Fruit fly (Drosophila melanogaster) whole organism, embryonic: ENCODE results near the gene CG4293.

Experiments used
- CG10274 ChIP-seq: fragments of 200-800 bp; sonication (Bioruptor generic); optimal IDR thresholded peaks from 3 replicates; lab custom pipeline; 2017; ENCODE audit warnings: missing biosample characterization, mild to moderate bottlenecking, missing genetic modification characterization
- CG10543 ChIP-seq: fragments of 200-800 bp; sonication (Bioruptor generic); optimal IDR thresholded peaks from 3 replicates; lab custom pipeline; 2017; ENCODE audit warnings: missing biosample characterization, mild to moderate bottlenecking, missing genetic modification characterization, moderate library complexity
- CG12299 ChIP-seq: fragments of 200-800 bp; sonication (Bioruptor generic); optimal IDR thresholded peaks from 2 replicates; lab custom pipeline; 2018; ENCODE audit warnings: missing biosample characterization, mild to moderate bottlenecking, missing genetic modification characterization
- CG13894 ChIP-seq: fragments of 200-800 bp; sonication (Bioruptor generic); optimal IDR thresholded peaks from 3 replicates; lab custom pipeline; 2018; ENCODE audit warnings: missing biosample characterization, mild to moderate bottlenecking, missing genetic modification characterization, moderate library complexity
- CG15514 ChIP-seq: fragments of 200-800 bp; sonication (Bioruptor generic); optimal IDR thresholded peaks from 3 replicates; lab custom pipeline; 2017; ENCODE audit warnings: missing biosample characterization, missing genetic modification characterization, mild to moderate bottlenecking, moderate library complexity, missing genetic modification reagents
- CG17361 ChIP-seq: fragments of 200-800 bp; sonication (Bioruptor generic); IDR thresholded peaks from 3 replicates; pipeline ENCODE4 v1.3.6; 2022; ENCODE audit warnings: missing biosample characterization, missing genetic modification characterization
- CG18262 ChIP-seq: fragments of 200-800 bp; optimal IDR thresholded peaks from 3 replicates; lab custom pipeline; 2019; ENCODE audit warnings: missing biosample characterization, mild to moderate bottlenecking, missing genetic modification characterization, moderate library complexity
- CG18599 ChIP-seq: fragments of 200-800 bp; sonication (Bioruptor generic); optimal IDR thresholded peaks from 3 replicates; lab custom pipeline; 2017; ENCODE audit warnings: missing biosample characterization, missing genetic modification characterization, mild to moderate bottlenecking, moderate library complexity, missing genetic modification reagents
- CG18619 ChIP-seq: fragments of 200-800 bp; sonication (Bioruptor generic); optimal IDR thresholded peaks from 3 replicates; lab custom pipeline; 2017; ENCODE audit warnings: missing biosample characterization, mild to moderate bottlenecking, missing genetic modification characterization
- CG2120 ChIP-seq: fragments of 200-800 bp; sonication (Bioruptor generic); optimal IDR thresholded peaks from 3 replicates; lab custom pipeline; 2016; ENCODE audit warnings: missing biosample characterization, missing genetic modification characterization
- CG2202 ChIP-seq: fragments of 200-800 bp; sonication (Bioruptor generic); optimal IDR thresholded peaks from 2 replicates; lab custom pipeline; 2018; ENCODE audit warnings: missing biosample characterization, mild to moderate bottlenecking, missing genetic modification characterization
- CG31224 ChIP-seq: fragments of 200-800 bp; sonication (Bioruptor generic); IDR thresholded peaks from 2 replicates; pipeline ENCODE4 v1.3.6; 2022; ENCODE audit warnings: missing biosample characterization, missing genetic modification characterization
- CG6175 ChIP-seq: fragments of 200-800 bp; sonication (Bioruptor generic); IDR thresholded peaks from 3 replicates; pipeline ENCODE4 v1.3.6; 2022; ENCODE audit warnings: missing biosample characterization, missing genetic modification characterization
- CG6854 ChIP-seq: fragments of 200-800 bp; sonication (Bioruptor generic); optimal IDR thresholded peaks from 3 replicates; lab custom pipeline; 2017; ENCODE audit warnings: missing biosample characterization, mild to moderate bottlenecking, missing genetic modification characterization
- CG7556 ChIP-seq: fragments of 200-800 bp; sonication (Bioruptor generic); optimal IDR thresholded peaks from 2 replicates; lab custom pipeline; 2017; ENCODE audit warnings: missing biosample characterization, mild to moderate bottlenecking, missing genetic modification characterization
- D19B ChIP-seq: fragments of 200-800 bp; sonication (Bioruptor generic); optimal IDR thresholded peaks from 2 replicates; lab custom pipeline; 2017; ENCODE audit warnings: missing biosample characterization, mild to moderate bottlenecking, missing genetic modification characterization
- Deaf1 ChIP-seq: fragments of 200-800 bp; optimal IDR thresholded peaks from 3 replicates; lab custom pipeline; 2019; ENCODE audit warnings: missing biosample characterization, mild to moderate bottlenecking, missing genetic modification characterization, moderate library complexity
- Dll ChIP-seq: fragments of 200-800 bp; sonication (Bioruptor generic); IDR thresholded peaks from 4 replicates; pipeline ENCODE4 v1.3.6; 2022; ENCODE audit warnings: missing biosample characterization, missing genetic modification characterization; ENCODE audit not compliant: partially characterized antibody
- H15 ChIP-seq: fragments of 200-800 bp; sonication (Bioruptor generic); IDR thresholded peaks from 3 replicates; pipeline ENCODE4 v1.3.6; 2022; ENCODE audit warnings: missing biosample characterization, missing genetic modification characterization
- Hey ChIP-seq: fragments of 200-800 bp; sonication (Bioruptor generic); optimal IDR thresholded peaks from 3 replicates; lab custom pipeline; 2018; ENCODE audit warnings: missing biosample characterization, mild to moderate bottlenecking, missing genetic modification characterization
- HmgD ChIP-seq: fragments of 200-800 bp; sonication (Bioruptor generic); optimal IDR thresholded peaks from 3 replicates; lab custom pipeline; 2016; ENCODE audit warnings: missing biosample characterization, missing genetic modification characterization
- Hmx ChIP-seq: fragments of 200-800 bp; sonication (Bioruptor generic); optimal IDR thresholded peaks from 2 replicates; lab custom pipeline; 2016; ENCODE audit warnings: missing biosample characterization, missing genetic modification characterization
- Hr51 ChIP-seq, 2 experiments: fragments of 200-800 bp; sonication (Bioruptor generic); optimal IDR thresholded peaks; 2 replicates in 1 of 2; 3 replicates in 1 of 2; lab custom pipeline; 2016 to 2018; ENCODE audit warnings: missing biosample characterization in 2 of 2, missing genetic modification characterization in 2 of 2, mild to moderate bottlenecking in 1 of 2, moderate library complexity in 1 of 2
- Lhr ChIP-seq: fragments of 200-800 bp; sonication (Bioruptor generic); optimal IDR thresholded peaks from 3 replicates; lab custom pipeline; 2017; ENCODE audit warnings: mild to moderate bottlenecking, missing biosample characterization, missing genetic modification reagents, missing genetic modification characterization
- Nf-YB ChIP-seq: fragments of 200-800 bp; sonication (Bioruptor generic); optimal IDR thresholded peaks from 3 replicates; lab custom pipeline; 2019; ENCODE audit warnings: missing biosample characterization, mild to moderate bottlenecking, missing genetic modification characterization, moderate library complexity
- Nf-YC ChIP-seq: fragments of 200-800 bp; optimal IDR thresholded peaks from 3 replicates; lab custom pipeline; 2019; ENCODE audit warnings: missing biosample characterization, mild to moderate bottlenecking, missing genetic modification characterization, moderate library complexity
- abd-A ChIP-seq: fragments of 200-800 bp; sonication (Bioruptor generic); optimal IDR thresholded peaks from 3 replicates; lab custom pipeline; 2019; ENCODE audit warnings: missing biosample characterization, mild to moderate bottlenecking, missing genetic modification characterization, moderate library complexity
- ato ChIP-seq: fragments of 200-800 bp; sonication (Bioruptor generic); IDR thresholded peaks from 2 replicates; pipeline ENCODE4 v1.3.6; 2022; ENCODE audit warnings: missing biosample characterization, missing genetic modification characterization; ENCODE audit not compliant: partially characterized antibody
- az2 ChIP-seq: fragments of 200-800 bp; sonication (Bioruptor generic); optimal IDR thresholded peaks from 3 replicates; lab custom pipeline; 2016; ENCODE audit warnings: missing biosample characterization, missing genetic modification characterization
- corto ChIP-seq: fragments of 200-800 bp; sonication (Bioruptor generic); optimal IDR thresholded peaks from 2 replicates; lab custom pipeline; 2016; ENCODE audit warnings: missing biosample characterization, mild to moderate bottlenecking, missing genetic modification characterization, moderate library complexity
- crol ChIP-seq: fragments of 200-800 bp; sonication (Bioruptor generic); IDR thresholded peaks from 2 replicates; pipeline ENCODE4 v1.3.6; 2022; ENCODE audit warnings: missing biosample characterization, missing genetic modification characterization
- crp ChIP-seq, 2 experiments: fragments of 200-800 bp; sonication (Bioruptor generic); optimal IDR thresholded peaks; 2 replicates in 1 of 2; 3 replicates in 1 of 2; lab custom pipeline; 2017; ENCODE audit warnings: missing biosample characterization in 2 of 2, missing genetic modification characterization in 2 of 2, mild to moderate bottlenecking in 1 of 2, moderate library complexity in 1 of 2
- gce ChIP-seq: fragments of 200-800 bp; sonication (Bioruptor generic); IDR thresholded peaks from 3 replicates; pipeline ENCODE4 v1.3.6; 2022; ENCODE audit warnings: missing biosample characterization, missing genetic modification characterization
- gcm2 ChIP-seq: fragments of 200-800 bp; sonication (Bioruptor generic); optimal IDR thresholded peaks from 2 replicates; lab custom pipeline; 2016; ENCODE audit warnings: missing biosample characterization, missing genetic modification characterization
- ham ChIP-seq: fragments of 200-800 bp; sonication (Bioruptor generic); IDR thresholded peaks from 2 replicates; pipeline ENCODE4 v1.3.6; 2022; ENCODE audit warnings: missing biosample characterization, missing genetic modification characterization
- lmd ChIP-seq: fragments of 200-800 bp; sonication (Bioruptor generic); IDR thresholded peaks from 2 replicates; pipeline ENCODE4 v1.3.6; 2022; ENCODE audit warnings: missing biosample characterization, missing genetic modification characterization
- maf-S ChIP-seq: fragments of 200-800 bp; sonication (Bioruptor generic); optimal IDR thresholded peaks from 2 replicates; lab custom pipeline; 2016; ENCODE audit warnings: missing biosample characterization, missing genetic modification characterization
- pan ChIP-seq, 4 experiments: fragments of >200 bp in 3 of 4; fragments of 200-800 bp in 1 of 4; sonication (Bioruptor generic) in 1 of 4; optimal IDR thresholded peaks in 3 of 4; IDR thresholded peaks in 1 of 4; 2 replicates each; pipeline versions ENCODE4 v1.3.6 to Lab custom; 2017 to 2022; ENCODE audit warnings: missing biosample characterization in 2 of 4, missing genetic modification characterization in 2 of 4, mixed read lengths in 1 of 4
- phol ChIP-seq: fragments of 200-800 bp; sonication (Bioruptor generic); optimal IDR thresholded peaks from 3 replicates; lab custom pipeline; 2018; ENCODE audit warnings: missing biosample characterization, mild to moderate bottlenecking, missing genetic modification characterization, moderate library complexity
- sima ChIP-seq: fragments of 200-800 bp; sonication (Bioruptor generic); optimal IDR thresholded peaks from 2 replicates; lab custom pipeline; 2016; ENCODE audit warnings: missing biosample characterization, missing genetic modification characterization
- sug ChIP-seq: fragments of 200-800 bp; optimal IDR thresholded peaks from 2 replicates; lab custom pipeline; 2019; ENCODE audit warnings: missing biosample characterization, mild to moderate bottlenecking, missing genetic modification characterization, moderate library complexity
- trh ChIP-seq: fragments of 200-800 bp; sonication (Bioruptor generic); optimal IDR thresholded peaks from 2 replicates; lab custom pipeline; 2016; ENCODE audit warnings: missing biosample characterization, missing genetic modification characterization

The CG4293 gene

dm6 chrX:546372-547006, 16.4 kb upstream of the CG4293 start (continued):
- TF ChIP-seq pan (optimal IDR thresholded peaks at IDR 0.05; lab: Kevin White, UChicago) (no peak), pan (GFP tag; optimal IDR thresholded peaks at IDR 0.05 in 1 of 2, IDR thresholded peaks at IDR 0.05 in 1 of 2) (no peak), sug (tag; lab: Kevin White, UChicago) (no peak), Lhr (peak; percentile 15), CG2120 (GFP tag; lab: Kevin White, UChicago) (no peak), Nf-YB (peak; percentile 96), ato (GFP tag; lab: Robert Waterston, UW) (no peak), Nf-YC (tag; lab: Kevin White, UChicago) (peak; percentile 98), phol (peak; percentile 76), Dll (no peak; the same call in 3 of the 4 replicates), Hr51 (GFP tag; optimal IDR thresholded peaks at IDR 0.05; lab: Kevin White, UChicago) (no peak), sima (no peak), Hey (tag; lab: Kevin White, UChicago) (no peak), H15 (GFP tag; lab: Robert Waterston, UW) (no peak), trh (GFP tag; lab: Kevin White, UChicago) (no peak), D19B (GFP tag; lab: Kevin White, UChicago) (no peak), CG18619 (GFP tag; lab: Kevin White, UChicago) (no peak), Deaf1 (tag; lab: Kevin White, UChicago) (peak; percentile 10), CG17361 (GFP tag; lab: Robert Waterston, UW) (no peak), CG15514 (GFP tag; lab: Kevin White, UChicago) (peak; percentile 29), corto (GFP tag; lab: Kevin White, UChicago) (no peak), CG31224 (GFP tag; lab: Robert Waterston, UW) (peak; percentile 94), lmd (GFP tag; lab: Robert Waterston, UW) (no peak), CG10274 (no peak), maf-S (GFP tag; lab: Kevin White, UChicago) (no peak), CG12299 (tag; lab: Kevin White, UChicago) (no peak), az2 (GFP tag; lab: Kevin White, UChicago) (no peak), Hmx (GFP tag; lab: Kevin White, UChicago) (no peak), CG2202 (tag; lab: Kevin White, UChicago) (no peak), gcm2 (no peak), CG18262 (tag; lab: Kevin White, UChicago) (no peak), crp (GFP tag; optimal IDR thresholded peaks at IDR 0.05; lab: Kevin White, UChicago) (peak; percentile 27 to 75), ham (no peak)

dm6 chrX:542069-542468, 12.0 kb upstream of the CG4293 start:
- TF ChIP-seq gce (GFP tag; lab: Robert Waterston, UW) = no peak
- TF ChIP-seq CG10543 = peak; percentile 36
- no peak for TF ChIP-seq HmgD (GFP tag; lab: Kevin White, UChicago)
- TF ChIP-seq CG13894 (tag; lab: Kevin White, UChicago) = peak; percentile 22
- peak; percentile 27 for TF ChIP-seq Deaf1 (tag; lab: Kevin White, UChicago)
- TF ChIP-seq crol = peak; percentile 87
- TF ChIP-seq CG18599 = peak; percentile 42
- TF ChIP-seq abd-A = peak; percentile 93
- no peak for TF ChIP-seq CG7556 (GFP tag; lab: Kevin White, UChicago)
- TF ChIP-seq CG6854 (GFP tag; lab: Kevin White, UChicago) = peak; percentile 9
- TF ChIP-seq CG6175 (GFP tag; lab: Robert Waterston, UW) = no peak
